Fruit fly (Drosophila melanogaster) whole organism, embryonic: ENCODE measurements around the gene CG31805.
A peak's percentile ranks its signal among the peaks of the same experiment; 100 is the strongest.

Experiments
- CG10366 ChIP-seq: fragments of 200-800 bp; sonication (Bioruptor generic); IDR thresholded peaks from 2 replicates; pipeline ENCODE4 v1.3.6; 2022; ENCODE audit warnings: missing biosample characterization, missing genetic modification characterization
- CG11504 ChIP-seq: fragments of 200-800 bp; sonication (Bioruptor generic); optimal IDR thresholded peaks from 3 replicates; lab custom pipeline; 2019; ENCODE audit warnings: missing biosample characterization, mild to moderate bottlenecking, missing genetic modification characterization, moderate library complexity
- CG13296 ChIP-seq: fragments of 200-800 bp; sonication (Bioruptor generic); optimal IDR thresholded peaks from 3 replicates; lab custom pipeline; 2018; ENCODE audit warnings: missing biosample characterization, mild to moderate bottlenecking, missing genetic modification characterization
- CG15696 ChIP-seq: fragments of 200-800 bp; sonication (Bioruptor generic); optimal IDR thresholded peaks from 2 replicates; lab custom pipeline; 2019; ENCODE audit warnings: missing biosample characterization, mild to moderate bottlenecking, missing genetic modification characterization, moderate library complexity
- CG17829 ChIP-seq: fragments of 200-800 bp; optimal IDR thresholded peaks from 2 replicates; lab custom pipeline; 2019; ENCODE audit warnings: missing biosample characterization, mild to moderate bottlenecking, missing genetic modification characterization, moderate library complexity
- CG2199 ChIP-seq: fragments of 200-800 bp; sonication (Bioruptor generic); IDR thresholded peaks from 3 replicates; pipeline ENCODE4 v1.3.6; 2022; ENCODE audit warnings: missing biosample characterization, missing genetic modification characterization
- CG3163 ChIP-seq: fragments of 200-800 bp; sonication (Bioruptor generic); optimal IDR thresholded peaks from 3 replicates; lab custom pipeline; 2016; ENCODE audit warnings: missing biosample characterization, missing genetic modification characterization
- CG6254 ChIP-seq: fragments of 200-800 bp; sonication (Bioruptor generic); optimal IDR thresholded peaks from 3 replicates; lab custom pipeline; 2017; ENCODE audit warnings: mild to moderate bottlenecking, missing biosample characterization, missing genetic modification reagents, missing genetic modification characterization
- CG6813 ChIP-seq: fragments of 200-800 bp; sonication (Bioruptor generic); optimal IDR thresholded peaks from 2 replicates; lab custom pipeline; 2017; ENCODE audit warnings: missing biosample characterization, missing genetic modification characterization, mild to moderate bottlenecking, moderate library complexity, missing genetic modification reagents
- CG7987 ChIP-seq: fragments of 200-800 bp; sonication (Bioruptor generic); optimal IDR thresholded peaks from 2 replicates; lab custom pipeline; 2018; ENCODE audit warnings: missing biosample characterization, mild to moderate bottlenecking, missing genetic modification characterization, moderate library complexity
- CG8388 ChIP-seq: fragments of 200-800 bp; sonication (Bioruptor generic); optimal IDR thresholded peaks from 2 replicates; lab custom pipeline; 2019; ENCODE audit warnings: missing biosample characterization, mild to moderate bottlenecking, missing genetic modification characterization, moderate library complexity
- D19A ChIP-seq: fragments of 200-800 bp; optimal IDR thresholded peaks from 3 replicates; lab custom pipeline; 2019; ENCODE audit warnings: missing biosample characterization, mild to moderate bottlenecking, missing genetic modification characterization, moderate library complexity
- Deaf1 ChIP-seq: fragments of 200-800 bp; optimal IDR thresholded peaks from 3 replicates; lab custom pipeline; 2019; ENCODE audit warnings: missing biosample characterization, mild to moderate bottlenecking, missing genetic modification characterization, moderate library complexity
- Dll ChIP-seq: fragments of 200-800 bp; sonication (Bioruptor generic); IDR thresholded peaks from 4 replicates; pipeline ENCODE4 v1.3.6; 2022; ENCODE audit warnings: missing biosample characterization, missing genetic modification characterization; ENCODE audit not compliant: partially characterized antibody
- MTF-1 ChIP-seq: fragments of 200-800 bp; sonication (Bioruptor generic); optimal IDR thresholded peaks from 2 replicates; lab custom pipeline; 2018; ENCODE audit warnings: missing biosample characterization, mild to moderate bottlenecking, missing genetic modification characterization, borderline replicate concordance
- Med ChIP-seq: fragments of 200-800 bp; sonication (Bioruptor generic); peaks from one replicate; lab custom pipeline; 2016; ENCODE audit warnings: missing biosample characterization, missing genetic modification characterization, mild to moderate bottlenecking, inconsistent platforms, moderate library complexity
- Meics ChIP-seq: fragments of 200-800 bp; sonication (Bioruptor generic); optimal IDR thresholded peaks from 2 replicates; lab custom pipeline; 2017; ENCODE audit warnings: missing biosample characterization, mild to moderate bottlenecking, missing genetic modification characterization
- NC2β ChIP-seq: fragments of 200-800 bp; sonication (Bioruptor generic); optimal IDR thresholded peaks from 2 replicates; lab custom pipeline; 2016; ENCODE audit warnings: missing biosample characterization, missing genetic modification characterization
- Optix ChIP-seq: fragments of 200-800 bp; sonication (Bioruptor generic); IDR thresholded peaks from 3 replicates; pipeline ENCODE4 v1.3.6; 2022; ENCODE audit warnings: missing biosample characterization, missing genetic modification characterization
- Rx ChIP-seq: fragments of 200-800 bp; sonication (Bioruptor generic); IDR thresholded peaks from 2 replicates; pipeline ENCODE4 v1.3.6; 2022; ENCODE audit warnings: missing biosample characterization, missing genetic modification characterization
- Sox102F ChIP-seq: fragments of 200-800 bp; sonication (Bioruptor generic); optimal IDR thresholded peaks from 2 replicates; lab custom pipeline; 2018; ENCODE audit warnings: missing biosample characterization, mild to moderate bottlenecking, missing genetic modification characterization, moderate library complexity
- Trl ChIP-seq, 3 experiments: fragments of >200 bp in 2 of 3; fragments of 200-800 bp in 1 of 3; sonication (Bioruptor generic) in 1 of 3; optimal IDR thresholded peaks; 2 replicates in 1 of 3; 3 replicates in 2 of 3; lab custom pipeline; 2016 to 2017; ENCODE audit warnings: missing biosample characterization in 1 of 3, missing genetic modification characterization in 1 of 3
- Xrp1 ChIP-seq: fragments of 200-800 bp; sonication (Bioruptor generic); IDR thresholded peaks from 2 replicates; pipeline ENCODE4 v1.3.6; 2022; ENCODE audit warnings: missing biosample characterization, missing genetic modification characterization
- chinmo ChIP-seq: fragments of 200-800 bp; sonication (Bioruptor generic); IDR thresholded peaks from 4 replicates; pipeline ENCODE4 v1.3.6; 2022; ENCODE audit warnings: missing biosample characterization, missing genetic modification characterization; ENCODE audit not compliant: partially characterized antibody
- cwo ChIP-seq: fragments of 200-800 bp; sonication (Bioruptor generic); optimal IDR thresholded peaks from 3 replicates; lab custom pipeline; 2017; ENCODE audit warnings: missing biosample characterization, missing genetic modification characterization, mild to moderate bottlenecking, moderate library complexity, missing genetic modification reagents
- dmrt11E ChIP-seq: fragments of 200-800 bp; sonication (Bioruptor generic); optimal IDR thresholded peaks from 3 replicates; lab custom pipeline; 2018; ENCODE audit warnings: missing biosample characterization, mild to moderate bottlenecking, missing genetic modification characterization, moderate library complexity
- exex ChIP-seq: fragments of 200-800 bp; sonication (Bioruptor generic); optimal IDR thresholded peaks from 4 replicates; lab custom pipeline; 2018; ENCODE audit warnings: missing biosample characterization, mild to moderate bottlenecking, missing genetic modification characterization, moderate library complexity
- gsb-n ChIP-seq: fragments of 200-800 bp; sonication (Bioruptor generic); optimal IDR thresholded peaks from 3 replicates; lab custom pipeline; 2018; ENCODE audit warnings: missing biosample characterization, mild to moderate bottlenecking, missing genetic modification characterization
- hkb ChIP-seq, 2 experiments: fragments of 200-800 bp in 1 of 2; fragments of >200 bp in 1 of 2; sonication (Bioruptor generic) in 1 of 2; IDR thresholded peaks in 1 of 2; optimal IDR thresholded peaks in 1 of 2; 2 replicates each; pipeline versions ENCODE4 v1.3.6 to Lab custom; 2017 to 2022; ENCODE audit warnings: missing biosample characterization in 1 of 2, missing genetic modification characterization in 1 of 2
- kni ChIP-seq: fragments of 200-800 bp; sonication (Bioruptor generic); optimal IDR thresholded peaks from 3 replicates; lab custom pipeline; 2017; ENCODE audit warnings: mild to moderate bottlenecking, missing biosample characterization, missing genetic modification reagents, missing genetic modification characterization
- lab ChIP-seq: fragments of 200-800 bp; sonication (Bioruptor generic); optimal IDR thresholded peaks from 3 replicates; lab custom pipeline; 2017; ENCODE audit warnings: missing biosample characterization, missing genetic modification characterization, mild to moderate bottlenecking, moderate library complexity, missing genetic modification reagents
- onecut ChIP-seq: fragments of 200-800 bp; sonication (Bioruptor generic); IDR thresholded peaks from 2 replicates; pipeline ENCODE4 v1.3.6; 2022; ENCODE audit warnings: missing biosample characterization, missing genetic modification characterization
- sens ChIP-seq: fragments of 200-800 bp; sonication (Bioruptor generic); peaks from one replicate; lab custom pipeline; 2016; ENCODE audit warnings: missing biosample characterization, missing genetic modification characterization
- sqz ChIP-seq: fragments of 200-800 bp; sonication (Bioruptor generic); optimal IDR thresholded peaks from 3 replicates; lab custom pipeline; 2018; ENCODE audit warnings: missing biosample characterization, mild to moderate bottlenecking, missing genetic modification characterization
- sr ChIP-seq: fragments of 200-800 bp; sonication (Bioruptor generic); IDR thresholded peaks from 3 replicates; pipeline ENCODE4 v1.3.6; 2022; ENCODE audit warnings: missing biosample characterization, missing genetic modification characterization
- tll ChIP-seq, 2 experiments: fragments of 200-800 bp in 1 of 2; fragments of >200 bp in 1 of 2; sonication (Bioruptor generic) in 1 of 2; optimal IDR thresholded peaks; 2 replicates each; lab custom pipeline; 2017 to 2019; ENCODE audit warnings: missing biosample characterization in 2 of 2, missing genetic modification characterization in 2 of 2, mild to moderate bottlenecking in 1 of 2, moderate library complexity in 1 of 2
- wek ChIP-seq: fragments of 200-800 bp; sonication (Bioruptor generic); optimal IDR thresholded peaks from 3 replicates; lab custom pipeline; 2018; ENCODE audit warnings: missing biosample characterization, mild to moderate bottlenecking, missing genetic modification characterization, moderate library complexity

CG31805 gene

dm6 chr2L:16858466-16859007, 41.7 kb downstream of the CG31805 start, which contains the start of gene CG31809:
Gene CG31809 (minus strand): TSS chr2L:16858714.
- TF ChIP-seq Rx (GFP tag; lab: Robert Waterston, UW) (no peak), gsb-n (peak; percentile 8), wek (GFP tag; lab: Kevin White, UChicago) (peak; percentile 47), Optix (no peak), onecut (GFP tag; lab: Robert Waterston, UW) (peak; percentile 38; the same call in 1 of the 2 replicates), sr (no peak), cwo (GFP tag; lab: Kevin White, UChicago) (peak; percentile 67), sqz (GFP tag; lab: Kevin White, UChicago) (peak; percentile 36), CG6254 (GFP tag; lab: Kevin White, UChicago) (peak; percentile 47), chinmo (GFP tag; lab: Robert Waterston, UW) (0 out of 4 replicates have a peak, but pooled peaks have one; percentile 62), CG13296 (peak; percentile 20), dmrt11E (no peak), CG11504 (tag; lab: Kevin White, UChicago) (peak; percentile 3), CG10366 (GFP tag; lab: Robert Waterston, UW) (peak; percentile 7; the same call in 1 of the 2 replicates), hkb (optimal IDR thresholded peaks at IDR 0.05; lab: Kevin White, UChicago) (no peak), hkb (GFP tag; IDR thresholded peaks at IDR 0.05; lab: Robert Waterston, UW) (peak; percentile 38; the same call in 1 of the 2 replicates), CG15696 (no peak), Xrp1 (GFP tag; lab: Robert Waterston, UW) (peak; percentile 22; the same call in 1 of the 2 replicates), CG2199 (GFP tag; lab: Robert Waterston, UW) (peak; percentile 66; the same call in 2 of the 3 replicates), D19A (tag; lab: Kevin White, UChicago) (peak; percentile 13), CG7987 (GFP tag; lab: Kevin White, UChicago) (peak; percentile 13), NC2β (GFP tag; lab: Kevin White, UChicago) (no peak), Sox102F (GFP tag; lab: Kevin White, UChicago) (peak; percentile 4), exex (peak; percentile 18), CG6813 (GFP tag; lab: Kevin White, UChicago) (peak; percentile 25), Trl (optimal IDR thresholded peaks at IDR 0.05; lab: Kevin White, UChicago) (peak in 1 of 2 experiments; percentile 41), Trl (GFP tag; optimal IDR thresholded peaks at IDR 0.05; lab: Kevin White, UChicago) (no peak), Meics (GFP tag; lab: Kevin White, UChicago) (peak; percentile 23), MTF-1 (GFP tag; lab: Kevin White, UChicago) (peak; percentile 13), Med (peak; percentile 66), lab (GFP tag; lab: Kevin White, UChicago) (peak; percentile 7), CG17829 (no peak), CG3163 (GFP tag; lab: Kevin White, UChicago) (peak; percentile 71), Dll (GFP tag; lab: Robert Waterston, UW) (0 out of 4 replicates have a peak, but pooled peaks have one; percentile 23), CG8388 (GFP tag; lab: Kevin White, UChicago) (no peak), Deaf1 (tag; lab: Kevin White, UChicago) (peak; percentile 62), kni (GFP tag; lab: Kevin White, UChicago) (peak; percentile 8), tll (GFP tag; optimal IDR thresholded peaks at IDR 0.05; lab: Kevin White, UChicago) (no peak), sens (GFP tag; lab: Kevin White, UChicago) (peak; percentile 5)
